Fruit fly (Drosophila melanogaster) Kc167 (cell line): ENCODE measurements around the gene CG42650.

Experiments
- h ChIP-seq: fragments of >200 bp; optimal IDR thresholded peaks from 3 replicates; lab custom pipeline; 2018; ENCODE audit warnings: missing external identifiers
- insv ChIP-seq: fragments of >200 bp; optimal IDR thresholded peaks from 3 replicates; lab custom pipeline; 2018; ENCODE audit warnings: missing external identifiers
- psq ChIP-seq: fragments of >200 bp; optimal IDR thresholded peaks from 2 replicates; lab custom pipeline; 2017; ENCODE audit warnings: missing external identifiers
- ttk ChIP-seq: sonication (Bioruptor generic); optimal IDR thresholded peaks from 2 replicates; lab custom pipeline; 2017; ENCODE audit warnings: missing external identifiers

- TF ChIP-seq h (lab: Kevin White, UChicago): no peak
- TF ChIP-seq psq (lab: Kevin White, UChicago): no peak
- no peak for TF ChIP-seq insv (lab: Kevin White, UChicago)
- no peak for TF ChIP-seq ttk
These were observed 2.8 kb downstream of the CG42650 start for dm6 chr3R:7394047-7394446.
